Fruit fly (Drosophila melanogaster) whole organism, prepupa: ENCODE results near the gene CG13024.

Experiments
- Blimp-1 ChIP-seq: fragments of 200-800 bp; sonication (Bioruptor generic); optimal IDR thresholded peaks from 3 replicates; lab custom pipeline; 2017; ENCODE audit warnings: missing biosample characterization, missing genetic modification characterization, mild to moderate bottlenecking, moderate library complexity, missing genetic modification reagents
- CG11762 ChIP-seq: fragments of 200-800 bp; sonication (Bioruptor generic); optimal IDR thresholded peaks from 3 replicates; lab custom pipeline; 2016; ENCODE audit warnings: missing biosample characterization, missing genetic modification characterization; ENCODE audit not compliant: insufficient read depth
- CG1621 ChIP-seq: fragments of 200-800 bp; sonication (Bioruptor generic); optimal IDR thresholded peaks from 3 replicates; lab custom pipeline; 2018; ENCODE audit warnings: missing biosample characterization, mild to moderate bottlenecking, missing genetic modification characterization
- CG16779 ChIP-seq: fragments of 200-800 bp; sonication (Bioruptor generic); optimal IDR thresholded peaks from 3 replicates; lab custom pipeline; 2017; ENCODE audit warnings: missing biosample characterization, mild to moderate bottlenecking, missing genetic modification characterization
- CG3032 ChIP-seq: fragments of 200-800 bp; optimal IDR thresholded peaks from 2 replicates; lab custom pipeline; 2019; ENCODE audit warnings: missing biosample characterization, mild to moderate bottlenecking, missing genetic modification characterization, moderate library complexity
- CG31627 ChIP-seq: fragments of 200-800 bp; sonication (Bioruptor generic); optimal IDR thresholded peaks from 3 replicates; lab custom pipeline; 2016; ENCODE audit warnings: missing biosample characterization, missing genetic modification characterization
- CG32006 ChIP-seq: fragments of 200-800 bp; sonication (Bioruptor generic); optimal IDR thresholded peaks from 3 replicates; lab custom pipeline; 2017; ENCODE audit warnings: missing biosample characterization, mild to moderate bottlenecking, missing genetic modification characterization
- CG34406 ChIP-seq: fragments of 200-800 bp; sonication (Bioruptor generic); optimal IDR thresholded peaks from 3 replicates; lab custom pipeline; 2016; ENCODE audit warnings: missing biosample characterization, missing genetic modification characterization
- CG3919 ChIP-seq: fragments of 200-800 bp; sonication (Bioruptor generic); optimal IDR thresholded peaks from 3 replicates; lab custom pipeline; 2016; ENCODE audit warnings: missing biosample characterization, missing genetic modification characterization
- CG4318 ChIP-seq: fragments of 200-800 bp; sonication (Bioruptor generic); optimal IDR thresholded peaks from 3 replicates; lab custom pipeline; 2017; ENCODE audit warnings: missing biosample characterization, mild to moderate bottlenecking, missing genetic modification characterization
- CG6163 ChIP-seq: fragments of 200-800 bp; sonication (Bioruptor generic); IDR thresholded peaks from 3 replicates; pipeline ENCODE4 v1.3.6; 2022; ENCODE audit warnings: missing biosample characterization, missing genetic modification characterization
- CG6808 ChIP-seq: fragments of 200-800 bp; sonication (Bioruptor generic); optimal IDR thresholded peaks from 3 replicates; lab custom pipeline; 2017; ENCODE audit warnings: missing biosample characterization, missing genetic modification characterization, mild to moderate bottlenecking, moderate library complexity, missing genetic modification reagents
- CG7368 ChIP-seq: fragments of 200-800 bp; sonication (Bioruptor generic); optimal IDR thresholded peaks from 3 replicates; lab custom pipeline; 2016; ENCODE audit warnings: missing biosample characterization, missing genetic modification characterization
- CG8119 ChIP-seq: fragments of 200-800 bp; sonication (Bioruptor generic); IDR thresholded peaks from 3 replicates; pipeline ENCODE4 v1.3.6; 2022; ENCODE audit warnings: missing biosample characterization, missing genetic modification characterization
- CG8319 ChIP-seq: fragments of 200-800 bp; sonication (Bioruptor generic); optimal IDR thresholded peaks from 3 replicates; lab custom pipeline; 2016; ENCODE audit warnings: missing biosample characterization, missing genetic modification characterization
- CG8632 ChIP-seq: fragments of 200-800 bp; sonication (Bioruptor generic); optimal IDR thresholded peaks from 3 replicates; lab custom pipeline; 2016; ENCODE audit warnings: missing biosample characterization, missing genetic modification characterization
- CG9139 ChIP-seq: fragments of 200-800 bp; sonication (Bioruptor generic); optimal IDR thresholded peaks from 3 replicates; lab custom pipeline; 2017; ENCODE audit warnings: missing biosample characterization, mild to moderate bottlenecking, missing genetic modification characterization
- Eip75B ChIP-seq: fragments of 200-800 bp; sonication (Bioruptor generic); optimal IDR thresholded peaks from 3 replicates; lab custom pipeline; 2016; ENCODE audit warnings: missing biosample characterization, missing genetic modification characterization
- Eip78C ChIP-seq: fragments of 200-800 bp; sonication (Bioruptor generic); peaks from one replicate; lab custom pipeline; 2016; ENCODE audit warnings: missing biosample characterization, missing genetic modification characterization
- Eip93F ChIP-seq: fragments of 200-800 bp; sonication (Bioruptor generic); optimal IDR thresholded peaks from 2 replicates; lab custom pipeline; 2016; ENCODE audit warnings: missing biosample characterization, mild to moderate bottlenecking, missing genetic modification characterization
- Gug ChIP-seq: fragments of 200-800 bp; sonication (Bioruptor generic); IDR thresholded peaks from 2 replicates; pipeline ENCODE4 v1.3.6; 2022; ENCODE audit warnings: missing biosample characterization, missing genetic modification characterization
- Met ChIP-seq: fragments of 200-800 bp; sonication (Bioruptor generic); optimal IDR thresholded peaks from 3 replicates; lab custom pipeline; 2016; ENCODE audit warnings: missing biosample characterization, missing genetic modification characterization
- OdsH ChIP-seq: fragments of 200-800 bp; sonication (Bioruptor generic); optimal IDR thresholded peaks from 3 replicates; lab custom pipeline; 2016; ENCODE audit warnings: missing biosample characterization, missing genetic modification characterization
- Smox ChIP-seq: fragments of 200-800 bp; sonication (Bioruptor generic); optimal IDR thresholded peaks from 3 replicates; lab custom pipeline; 2016; ENCODE audit warnings: missing biosample characterization, missing genetic modification characterization
- Sox102F ChIP-seq: fragments of 200-800 bp; sonication (Bioruptor generic); optimal IDR thresholded peaks from 2 replicates; lab custom pipeline; 2016; ENCODE audit warnings: missing biosample characterization, mild to moderate bottlenecking, missing genetic modification characterization
- Sox14 ChIP-seq: fragments of 200-800 bp; sonication (Bioruptor generic); optimal IDR thresholded peaks from 3 replicates; lab custom pipeline; 2016; ENCODE audit warnings: missing biosample characterization, missing genetic modification characterization
- acj6 ChIP-seq: fragments of 200-800 bp; sonication (Bioruptor generic); optimal IDR thresholded peaks from 3 replicates; lab custom pipeline; 2016; ENCODE audit warnings: missing biosample characterization, missing genetic modification characterization
- cyc ChIP-seq: fragments of 200-800 bp; sonication (Bioruptor generic); optimal IDR thresholded peaks from 3 replicates; lab custom pipeline; 2016; ENCODE audit warnings: missing biosample characterization, missing genetic modification characterization
- dac ChIP-seq: fragments of 200-800 bp; sonication (Bioruptor generic); optimal IDR thresholded peaks from 2 replicates; lab custom pipeline; 2017; ENCODE audit warnings: missing biosample characterization, mild to moderate bottlenecking, missing genetic modification characterization
- eg ChIP-seq: fragments of 200-800 bp; sonication (Bioruptor generic); IDR thresholded peaks from 3 replicates; pipeline ENCODE4 v1.3.6; 2022; ENCODE audit warnings: missing biosample characterization, missing genetic modification characterization
- fd59A ChIP-seq: fragments of 200-800 bp; sonication (Bioruptor generic); optimal IDR thresholded peaks from 2 replicates; lab custom pipeline; 2017; ENCODE audit warnings: missing biosample characterization, mild to moderate bottlenecking, missing genetic modification characterization, missing genetic modification reagents
- fd85E ChIP-seq: fragments of 200-800 bp; sonication (Bioruptor generic); optimal IDR thresholded peaks from 3 replicates; lab custom pipeline; 2016; ENCODE audit warnings: missing biosample characterization, missing genetic modification characterization
- fkh ChIP-seq: fragments of 200-800 bp; sonication (Bioruptor generic); optimal IDR thresholded peaks from 3 replicates; lab custom pipeline; 2017; ENCODE audit warnings: missing biosample characterization, mild to moderate bottlenecking, missing genetic modification characterization, moderate library complexity
- lz ChIP-seq: fragments of 200-800 bp; sonication (Bioruptor generic); optimal IDR thresholded peaks from 3 replicates; lab custom pipeline; 2016; ENCODE audit warnings: missing biosample characterization, missing genetic modification characterization
- pdm3 ChIP-seq: fragments of 200-800 bp; sonication (Bioruptor generic); optimal IDR thresholded peaks from 3 replicates; lab custom pipeline; 2016; ENCODE audit warnings: missing biosample characterization, missing genetic modification characterization
- salr ChIP-seq, 2 experiments: fragments of 200-800 bp; sonication (Bioruptor generic); optimal IDR thresholded peaks; 3 replicates each; lab custom pipeline; 2016 to 2018; ENCODE audit warnings: missing biosample characterization in 2 of 2, missing genetic modification characterization in 2 of 2, mild to moderate bottlenecking in 1 of 2
- spab ChIP-seq: fragments of 200-800 bp; sonication (Bioruptor generic); optimal IDR thresholded peaks from 2 replicates; lab custom pipeline; 2017; ENCODE audit warnings: missing biosample characterization, mild to moderate bottlenecking, missing genetic modification characterization, missing genetic modification reagents
- ss ChIP-seq, 2 experiments: fragments of 200-800 bp; sonication (Bioruptor generic); optimal IDR thresholded peaks; 2 replicates in 1 of 2; 3 replicates in 1 of 2; lab custom pipeline; 2017 to 2018; ENCODE audit warnings: mild to moderate bottlenecking in 2 of 2, missing biosample characterization in 2 of 2, missing genetic modification characterization in 2 of 2, moderate library complexity in 1 of 2
- svp ChIP-seq: fragments of 200-800 bp; sonication (Bioruptor generic); peaks from one replicate; lab custom pipeline; 2016; ENCODE audit warnings: missing biosample characterization, missing genetic modification characterization
- topi ChIP-seq: fragments of 200-800 bp; sonication (Bioruptor generic); optimal IDR thresholded peaks from 3 replicates; lab custom pipeline; 2016; ENCODE audit warnings: missing biosample characterization, missing genetic modification characterization
- vri ChIP-seq: fragments of 200-800 bp; sonication (Bioruptor generic); optimal IDR thresholded peaks from 3 replicates; lab custom pipeline; 2016; ENCODE audit warnings: missing biosample characterization, mild to moderate bottlenecking, missing genetic modification characterization

CG13024 gene

DNA sequence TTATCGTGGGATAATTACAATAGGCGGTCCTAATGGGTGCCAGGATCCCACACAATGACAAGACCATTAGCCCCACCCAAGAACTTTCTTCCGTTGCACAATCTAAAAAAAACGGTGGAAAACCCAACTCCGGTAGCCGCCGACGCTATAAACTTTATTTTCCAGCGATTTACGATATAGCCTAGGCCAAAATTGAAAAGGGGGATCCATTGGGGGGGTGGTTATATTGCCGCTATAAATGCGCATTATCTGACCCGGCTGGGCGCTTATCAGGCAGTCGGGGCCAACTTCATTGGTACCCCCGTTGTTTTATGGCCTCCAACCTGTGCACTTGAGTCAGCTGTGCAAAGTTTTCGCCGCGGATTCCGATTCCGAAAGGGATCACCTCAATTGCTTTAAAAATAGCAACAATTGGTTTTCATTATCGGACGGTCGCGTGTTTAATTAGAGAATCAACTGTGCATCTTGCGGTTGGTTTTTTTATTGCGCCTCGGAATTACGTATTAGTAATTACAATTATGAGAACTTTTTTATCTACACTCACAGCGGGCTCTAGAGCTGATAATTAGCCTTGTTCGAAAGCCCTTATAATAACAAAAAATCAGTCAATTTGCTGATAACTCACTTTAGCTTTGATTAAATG, 25.0 kb downstream of the CG13024 start:
- TF ChIP-seq fkh (no peak), fd85E (GFP tag; lab: Kevin White, UChicago) (no peak), lz (GFP tag; lab: Kevin White, UChicago) (no peak), pdm3 (GFP tag; lab: Kevin White, UChicago) (no peak), Smox (GFP tag; lab: Kevin White, UChicago) (peak; percentile 8), dac (GFP tag; lab: Kevin White, UChicago) (no peak), CG4318 (GFP tag; lab: Kevin White, UChicago) (no peak), Blimp-1 (GFP tag; lab: Kevin White, UChicago) (peak; percentile 15), Met (peak; percentile 16), CG3032 (no peak), topi (GFP tag; lab: Kevin White, UChicago) (peak; percentile 13), Eip75B (GFP tag; lab: Kevin White, UChicago) (no peak), spab (GFP tag; lab: Kevin White, UChicago) (no peak), CG32006 (GFP tag; lab: Kevin White, UChicago) (no peak), fd59A (GFP tag; lab: Kevin White, UChicago) (no peak), OdsH (no peak), CG8632 (no peak), CG31627 (GFP tag; lab: Kevin White, UChicago) (no peak), CG16779 (tag; lab: Kevin White, UChicago) (peak; percentile 37), acj6 (no peak), eg (GFP tag; lab: Robert Waterston, UW) (peak; percentile 33; the same call in 1 of the 3 replicates), Eip93F (GFP tag; lab: Kevin White, UChicago) (peak; percentile 13), CG8119 (GFP tag; lab: Robert Waterston, UW) (no peak), Sox14 (GFP tag; lab: Kevin White, UChicago) (no peak), CG11762 (GFP tag; lab: Kevin White, UChicago) (no peak), cyc (no peak), CG7368 (GFP tag; lab: Kevin White, UChicago) (no peak), salr (GFP tag; optimal IDR thresholded peaks at IDR 0.05; lab: Kevin White, UChicago) (no peak), CG8319 (GFP tag; lab: Kevin White, UChicago) (no peak), CG6163 (GFP tag; lab: Robert Waterston, UW) (peak; percentile 34; the same call in 1 of the 3 replicates), svp (GFP tag; lab: Kevin White, UChicago) (peak; percentile 70), vri (GFP tag; lab: Kevin White, UChicago) (peak; percentile 93), CG1621 (tag; lab: Kevin White, UChicago) (no peak), Gug (0 out of 2 replicates have a peak, but pooled peaks have one; percentile 10), CG34406 (GFP tag; lab: Kevin White, UChicago) (no peak), Sox102F (GFP tag; lab: Kevin White, UChicago) (peak; percentile 24), Eip78C (peak; percentile 47), CG3919 (GFP tag; lab: Kevin White, UChicago) (no peak)

DNA sequence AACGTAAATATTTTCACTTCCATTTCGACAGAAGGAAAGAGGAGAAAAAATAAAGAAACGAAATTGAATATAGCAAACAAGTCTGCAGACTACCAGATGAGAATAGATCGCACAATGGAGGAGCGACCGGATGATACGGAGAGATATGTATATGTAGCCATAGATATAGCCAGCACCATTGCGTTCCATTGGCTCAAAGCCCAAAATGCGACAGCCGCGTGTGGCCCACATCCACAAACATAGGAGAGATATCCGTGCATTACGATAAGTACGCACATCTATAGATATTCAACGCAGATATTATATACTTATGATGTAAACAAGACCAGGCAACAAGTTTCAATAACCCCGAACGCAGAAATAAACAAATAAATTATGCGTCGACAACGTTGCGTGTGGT, 25.6 kb downstream of the CG13024 start:
- TF ChIP-seq CG6808 (GFP tag; lab: Kevin White, UChicago) = peak; percentile 50
- no peak for TF ChIP-seq fd59A (GFP tag; lab: Kevin White, UChicago)
- TF ChIP-seq ss (GFP tag; optimal IDR thresholded peaks at IDR 0.05; lab: Kevin White, UChicago) = peak; percentile 43 to 58
- TF ChIP-seq CG9139 (GFP tag; lab: Kevin White, UChicago) = peak; percentile 39
- TF ChIP-seq acj6 = no peak
- TF ChIP-seq, all 60 proteins: peak for 3
